Worm (Caenorhabditis elegans) whole organism, L4 larva: ENCODE measurements around the gene K08E4.3.

ENCODE experiments used
- F37D6.2 ChIP-seq: sonication (generic microtip); optimal IDR thresholded peaks from 2 replicates; lab custom pipeline; 2016; ENCODE audit warnings: mild to moderate bottlenecking, missing genetic modification characterization, missing compliant biosample characterization
- F44E2.7 ChIP-seq: fragments of 200-800 bp; sonication (Bioruptor generic); IDR thresholded peaks from 2 replicates; pipeline ENCODE4 v2.1.2; 2022; ENCODE audit warnings: missing genetic modification characterization, missing compliant biosample characterization
- R02D3.7 ChIP-seq: fragments of 150-350 bp; sonication (generic microtip); optimal IDR thresholded peaks from 3 replicates; lab custom pipeline; 2014; ENCODE audit warnings: missing biosample characterization, missing genetic modification characterization
- T20F7.1 ChIP-seq: fragments of 200-800 bp; sonication (Bioruptor generic); optimal IDR thresholded peaks from 2 replicates; lab custom pipeline; 2018; ENCODE audit warnings: mild to moderate bottlenecking, missing genetic modification characterization, missing compliant biosample characterization
- Y5F2A.4 ChIP-seq: fragments of 200-800 bp; sonication (Bioruptor generic); optimal IDR thresholded peaks from 2 replicates; lab custom pipeline; 2018; ENCODE audit warnings: mild to moderate bottlenecking, missing genetic modification characterization, missing compliant biosample characterization
- Y75B8A.6 ChIP-seq: fragments of 200-800 bp; sonication (Bioruptor generic); IDR thresholded peaks from 2 replicates; pipeline ENCODE4 v1.3.6; 2022; ENCODE audit warnings: missing genetic modification reagents, missing genetic modification characterization, missing compliant biosample characterization
- aha-1 ChIP-seq: fragments of 150-350 bp; peaks from one replicate; lab custom pipeline; 2014; ENCODE audit warnings: missing biosample characterization, missing genetic modification characterization
- ceh-20 ChIP-seq: fragments of 200-800 bp; sonication (Bioruptor generic); IDR thresholded peaks from 2 replicates; pipeline ENCODE4 v1.3.6; 2022; ENCODE audit warnings: missing genetic modification reagents, missing genetic modification characterization, missing compliant biosample characterization
- ceh-62 ChIP-seq: sonication (generic microtip); optimal IDR thresholded peaks from 2 replicates; lab custom pipeline; 2017; ENCODE audit warnings: missing biosample characterization, missing genetic modification characterization
- ceh-82 ChIP-seq: sonication (generic microtip); optimal IDR thresholded peaks from 2 replicates; lab custom pipeline; 2017; ENCODE audit warnings: missing biosample characterization, missing genetic modification characterization
- daf-16 ChIP-seq, 3 experiments: sonication (generic microtip); optimal IDR thresholded peaks; 2 replicates each; lab custom pipeline; 2016 to 2017; ENCODE audit warnings: missing genetic modification characterization in 3 of 3, missing genetic modification reagents in 3 of 3, mild to moderate bottlenecking in 2 of 3, missing compliant biosample characterization in 2 of 3, missing biosample characterization in 1 of 3, moderate library complexity in 1 of 3
- daf-19 ChIP-seq: fragments of 200-800 bp; sonication (Bioruptor generic); conservative IDR thresholded peaks from 2 replicates; pipeline ENCODE4 v1.3.6; 2022; ENCODE audit warnings: missing genetic modification characterization, missing compliant biosample characterization
- dmd-8 ChIP-seq: fragments of 200-800 bp; sonication (Bioruptor generic); IDR thresholded peaks from 2 replicates; pipeline ENCODE4 v1.3.6; 2022; ENCODE audit warnings: missing genetic modification characterization, missing compliant biosample characterization
- dpl-1 ChIP-seq: fragments of 150-350 bp; optimal IDR thresholded peaks from 2 replicates; lab custom pipeline; 2014; ENCODE audit warnings: missing biosample characterization, missing genetic modification reagents, missing genetic modification characterization
- dve-1 ChIP-seq: sonication (generic microtip); optimal IDR thresholded peaks from 2 replicates; lab custom pipeline; 2017; ENCODE audit warnings: antibody characterized with exemption, mild to moderate bottlenecking, missing genetic modification characterization, missing compliant biosample characterization; ENCODE audit not compliant: insufficient read depth
- egl-27 ChIP-seq: sonication (generic microtip); optimal IDR thresholded peaks from 3 replicates; lab custom pipeline; 2017; ENCODE audit warnings: missing biosample characterization, missing genetic modification reagents, missing genetic modification characterization
- fos-1 ChIP-seq: fragments of 150-350 bp; optimal IDR thresholded peaks from 2 replicates; lab custom pipeline; 2014; ENCODE audit warnings: missing biosample characterization, missing genetic modification characterization
- hif-1 ChIP-seq, 2 experiments: sonication (generic microtip); optimal IDR thresholded peaks; 2 replicates each; lab custom pipeline; 2016 to 2017; ENCODE audit warnings: missing compliant biosample characterization in 2 of 2, missing genetic modification characterization in 2 of 2, missing genetic modification reagents in 2 of 2, missing genotype in 2 of 2, mild to moderate bottlenecking in 1 of 2
- hmg-1.1 ChIP-seq: fragments of 200-800 bp; sonication (Bioruptor generic); IDR thresholded peaks from 2 replicates; pipeline ENCODE4 v1.3.6; 2022; ENCODE audit warnings: missing genetic modification reagents, missing genetic modification characterization, missing compliant biosample characterization
- jun-1 ChIP-seq: fragments of 150-350 bp; optimal IDR thresholded peaks from 2 replicates; lab custom pipeline; 2014; ENCODE audit warnings: missing biosample characterization, missing genetic modification reagents, missing genetic modification characterization
- lin-1 ChIP-seq: fragments of 200-800 bp; sonication (Bioruptor generic); IDR thresholded peaks from 2 replicates; pipeline ENCODE4 v1.3.6; 2022; ENCODE audit warnings: missing genetic modification reagents, missing genetic modification characterization, missing compliant biosample characterization
- lin-38 ChIP-seq: fragments of 200-800 bp; sonication (Bioruptor generic); IDR thresholded peaks from 2 replicates; pipeline ENCODE4 v1.3.6; 2022; ENCODE audit warnings: missing genetic modification reagents, missing genetic modification characterization, missing compliant biosample characterization
- lin-39 ChIP-seq: fragments of 150-350 bp; optimal IDR thresholded peaks from 2 replicates; lab custom pipeline; 2014; ENCODE audit warnings: missing biosample characterization, missing genetic modification reagents, missing genetic modification characterization
- lir-3 ChIP-seq: sonication (generic microtip); optimal IDR thresholded peaks from 2 replicates; lab custom pipeline; 2016; ENCODE audit warnings: mild to moderate bottlenecking, missing genetic modification characterization, missing compliant biosample characterization
- madf-9 ChIP-seq: fragments of 200-800 bp; sonication (Bioruptor generic); conservative IDR thresholded peaks from 2 replicates; pipeline ENCODE4 v1.3.6; 2022; ENCODE audit warnings: missing genetic modification reagents, missing genetic modification characterization, missing compliant biosample characterization
- nhr-25 ChIP-seq: sonication (generic microtip); optimal IDR thresholded peaks from 2 replicates; lab custom pipeline; 2017; ENCODE audit warnings: missing genetic modification characterization, mild to moderate bottlenecking, missing compliant biosample characterization, antibody characterized with exemption, moderate library complexity, borderline replicate concordance; ENCODE audit not compliant: insufficient read depth
- nhr-41 ChIP-seq: fragments of 200-800 bp; sonication (Bioruptor generic); IDR thresholded peaks from 2 replicates; pipeline ENCODE4 v1.3.6; 2022; ENCODE audit warnings: missing genetic modification reagents, missing genetic modification characterization, missing compliant biosample characterization
- nhr-42 ChIP-seq: fragments of 200-800 bp; sonication (Bioruptor generic); IDR thresholded peaks from 2 replicates; pipeline ENCODE4 v1.3.6; 2022; ENCODE audit warnings: missing genetic modification characterization, missing compliant biosample characterization
- nhr-6 ChIP-seq: fragments of 150-350 bp; optimal IDR thresholded peaks from 2 replicates; lab custom pipeline; 2014; ENCODE audit warnings: missing biosample characterization, missing genetic modification characterization
- pha-4 ChIP-seq, 2 experiments: fragments of 150-350 bp in 1 of 2; fragments of 200-800 bp in 1 of 2; sonication (Bioruptor generic) in 1 of 2; IDR thresholded peaks in 1 of 2; optimal IDR thresholded peaks in 1 of 2; 2 replicates each; pipeline versions ENCODE4 v1.3.6 to Lab custom; 2014 to 2022; ENCODE audit warnings: missing genetic modification characterization in 2 of 2, missing genetic modification reagents in 2 of 2, missing biosample characterization in 1 of 2, missing compliant biosample characterization in 1 of 2
- saeg-2 ChIP-seq: fragments of 200-800 bp; sonication (Bioruptor generic); IDR thresholded peaks from 2 replicates; pipeline ENCODE4 v1.3.6; 2022; ENCODE audit warnings: missing genetic modification reagents, missing genetic modification characterization, missing compliant biosample characterization
- spr-1 ChIP-seq: sonication (generic microtip); optimal IDR thresholded peaks from 2 replicates; lab custom pipeline; 2016; ENCODE audit warnings: mild to moderate bottlenecking, missing genetic modification characterization, missing compliant biosample characterization
- unc-130 ChIP-seq: sonication (generic microtip); optimal IDR thresholded peaks from 2 replicates; lab custom pipeline; 2016; ENCODE audit warnings: missing genetic modification reagents, missing genetic modification characterization, missing compliant biosample characterization
- unc-62 ChIP-seq, 3 experiments: fragments of 150-350 bp in 1 of 3; sonication (generic microtip); optimal IDR thresholded peaks in 2 of 3; peaks in 1 of 3; 1 replicate in 1 of 3; 2 replicates in 2 of 3; lab custom pipeline; 2014 to 2017; ENCODE audit warnings: missing biosample characterization in 3 of 3, missing genetic modification characterization in 3 of 3, missing genetic modification reagents in 3 of 3, missing genotype in 1 of 3
- zag-1 ChIP-seq: fragments of 150-350 bp; optimal IDR thresholded peaks from 2 replicates; lab custom pipeline; 2014; ENCODE audit warnings: missing biosample characterization, missing genetic modification characterization
- zip-11 ChIP-seq: fragments of 200-800 bp; sonication (Bioruptor generic); IDR thresholded peaks from 2 replicates; pipeline ENCODE4 v1.3.6; 2022; ENCODE audit warnings: missing genetic modification characterization, missing compliant biosample characterization
- zip-2 ChIP-seq: fragments of 150-350 bp; optimal IDR thresholded peaks from 2 replicates; lab custom pipeline; 2014; ENCODE audit warnings: missing biosample characterization, missing genetic modification characterization
- ztf-11 ChIP-seq: fragments of 150-350 bp; optimal IDR thresholded peaks from 2 replicates; lab custom pipeline; 2014; ENCODE audit warnings: missing biosample characterization, missing genetic modification characterization
- ztf-7 ChIP-seq: fragments of 150-350 bp; optimal IDR thresholded peaks from 2 replicates; lab custom pipeline; 2014; ENCODE audit warnings: missing biosample characterization, missing genetic modification characterization

Gene K08E4.3

ce11 chrIV:12080807-12081206 lies 23.3 kb downstream of the K08E4.3 start:
- peak in 1 of 2 experiments; percentile 63 for TF ChIP-seq unc-62 (GFP tag; optimal IDR thresholded peaks at IDR 0.05 in 1 of 2; lab: Kevin White, UChicago)
- no peak for TF ChIP-seq unc-62 (tag; optimal IDR thresholded peaks at IDR 0.05; lab: Kevin White, UChicago)
- no peak for TF ChIP-seq ceh-20 (GFP tag; lab: Robert Waterston, UW)

- TF ChIP-seq pha-4 (GFP tag; IDR thresholded peaks at IDR 0.05; lab: Robert Waterston, UW) (0 out of 2 replicates have a peak, but pooled peaks have one; percentile 11), pha-4 (tag; optimal IDR thresholded peaks at IDR 0.05; lab: Kevin White, UChicago) (no peak), Y5F2A.4 (no peak), aha-1 (tag; lab: Kevin White, UChicago) (peak; percentile 71)
Measured at ce11 chrIV:12084178-12084577, 26.6 kb downstream of the K08E4.3 start, which contains the start of gene repo-1. Gene repo-1, plus strand, starts transcription at chrIV:12084478.

- TF ChIP-seq unc-62 (GFP tag; optimal IDR thresholded peaks at IDR 0.05 in 1 of 2; lab: Kevin White, UChicago) (peak in 1 of 2 experiments; percentile 92), unc-62 (tag; optimal IDR thresholded peaks at IDR 0.05; lab: Kevin White, UChicago) (no peak), lin-1 (GFP tag; lab: Robert Waterston, UW) (no peak)
Measured at ce11 chrIV:12084587-12084986, 27.0 kb downstream of the K08E4.3 start.

ce11 chrIV:12085120-12085519 lies 27.6 kb downstream of the K08E4.3 start, which contains the start of gene rbm-34:
Gene rbm-34, plus strand, starts transcription at chrIV:12085420.
- TF ChIP-seq pha-4 (GFP tag; IDR thresholded peaks at IDR 0.05; lab: Robert Waterston, UW), result 0 out of 2 replicates have a peak, but pooled peaks have one; percentile 41
- TF ChIP-seq pha-4 (tag; optimal IDR thresholded peaks at IDR 0.05; lab: Kevin White, UChicago), result no peak
- no peak for TF ChIP-seq spr-1 (tag; lab: Kevin White, UChicago)

ce11 chrIV:12086498-12086897 lies 29.0 kb downstream of the K08E4.3 start:
- TF ChIP-seq daf-19 (GFP tag; lab: Robert Waterston, UW), result peak; percentile 55; the same call in 1 of the 2 replicates
- peak; percentile 69; the same call in 1 of the 2 replicates for TF ChIP-seq madf-9 (GFP tag; lab: Robert Waterston, UW)
- peak; percentile 70 for TF ChIP-seq zip-2
- 0 out of 2 replicates have a peak, but pooled peaks have one; percentile 29 for TF ChIP-seq nhr-41 (GFP tag; lab: Robert Waterston, UW)
- 0 out of 2 replicates have a peak, but pooled peaks have one; percentile 27 for TF ChIP-seq Y75B8A.6 (GFP tag; lab: Robert Waterston, UW)
- no peak for TF ChIP-seq egl-27 (tag; lab: Kevin White, UChicago)
- TF ChIP-seq lir-3 (tag; lab: Kevin White, UChicago), result peak; percentile 71
- TF ChIP-seq nhr-25 (tag; lab: Kevin White, UChicago), result peak; percentile 87
- TF ChIP-seq hif-1 (tag; optimal IDR thresholded peaks at IDR 0.05; lab: Kevin White, UChicago), result peak in 1 of 2 experiments; percentile 47
- TF ChIP-seq ceh-62 (tag; lab: Kevin White, UChicago), result no peak
- no peak for TF ChIP-seq T20F7.1 (GFP tag; lab: Kevin White, UChicago)
- TF ChIP-seq pha-4 (GFP tag; IDR thresholded peaks at IDR 0.05; lab: Robert Waterston, UW), result peak; percentile 91
- TF ChIP-seq pha-4 (tag; optimal IDR thresholded peaks at IDR 0.05; lab: Kevin White, UChicago), result no peak
- TF ChIP-seq saeg-2 (GFP tag; lab: Robert Waterston, UW), result peak; percentile 51; the same call in 1 of the 2 replicates
- TF ChIP-seq R02D3.7 (tag; lab: Kevin White, UChicago), result no peak
- TF ChIP-seq daf-16 (GFP tag; optimal IDR thresholded peaks at IDR 0.05; lab: Kevin White, UChicago), result peak; percentile 66 to 85
- TF ChIP-seq daf-16 (tag; optimal IDR thresholded peaks at IDR 0.05; lab: Kevin White, UChicago), result peak; percentile 64
- TF ChIP-seq F44E2.7 (GFP tag; lab: Robert Waterston, UW), result peak; percentile 94
- TF ChIP-seq dpl-1 (GFP tag; lab: Kevin White, UChicago), result peak; percentile 48
- no peak for TF ChIP-seq ceh-82
- no peak for TF ChIP-seq fos-1 (tag; lab: Kevin White, UChicago)
- peak; percentile 92 for TF ChIP-seq dmd-8
- peak; percentile 76; the same call in 1 of the 2 replicates for TF ChIP-seq nhr-42 (GFP tag; lab: Robert Waterston, UW)
- peak; percentile 91 for TF ChIP-seq nhr-6 (tag; lab: Kevin White, UChicago)
- TF ChIP-seq zag-1 (tag; lab: Kevin White, UChicago), result no peak
- TF ChIP-seq dve-1 (tag; lab: Kevin White, UChicago), result peak; percentile 74
- peak; percentile 71 for TF ChIP-seq unc-130 (GFP tag; lab: Kevin White, UChicago)
- peak; percentile 88 for TF ChIP-seq ztf-7
- TF ChIP-seq jun-1 (tag; lab: Kevin White, UChicago), result peak; percentile 11
- no peak for TF ChIP-seq lin-39
- peak; percentile 87 for TF ChIP-seq hmg-1.1 (GFP tag; lab: Robert Waterston, UW)
- no peak for TF ChIP-seq ztf-11 (tag; lab: Kevin White, UChicago)
- peak; percentile 67; the same call in 1 of the 2 replicates for TF ChIP-seq zip-11
- TF ChIP-seq ceh-20 (GFP tag; lab: Robert Waterston, UW), result peak; percentile 86
- peak; percentile 88 for TF ChIP-seq lin-38
- peak; percentile 61 for TF ChIP-seq F37D6.2
